Worm (Caenorhabditis elegans) whole organism, L4 larva: ENCODE measurements around the gene ssq-3.

Experiments used
- F10B5.3 ChIP-seq: sonication (generic microtip); optimal IDR thresholded peaks from 2 replicates; lab custom pipeline; 2016; ENCODE audit warnings: mild to moderate bottlenecking, missing genetic modification characterization, missing compliant biosample characterization
- ama-1 ChIP-seq: fragments of 150-350 bp; optimal IDR thresholded peaks from 2 replicates; lab custom pipeline; 2014; ENCODE audit warnings: inconsistent platforms, mixed read lengths
- attf-4 ChIP-seq: sonication (generic microtip); optimal IDR thresholded peaks from 3 replicates; lab custom pipeline; 2017; ENCODE audit warnings: missing biosample characterization, missing genetic modification characterization
- dmd-9 ChIP-seq: fragments of 200-800 bp; sonication (Bioruptor generic); IDR thresholded peaks from 2 replicates; pipeline ENCODE4 v1.3.6; 2022; ENCODE audit warnings: missing genetic modification reagents, missing genetic modification characterization, missing compliant biosample characterization
- hlh-11 ChIP-seq: fragments of 200-800 bp; sonication (Bioruptor generic); optimal IDR thresholded peaks from 2 replicates; lab custom pipeline; 2018; ENCODE audit warnings: mild to moderate bottlenecking, missing genetic modification characterization, missing compliant biosample characterization
- lin-13 ChIP-seq: fragments of 150-350 bp; optimal IDR thresholded peaks from 2 replicates; lab custom pipeline; 2014; ENCODE audit warnings: missing biosample characterization, missing genetic modification reagents, missing genetic modification characterization
- mes-2 ChIP-seq: sonication (generic microtip); optimal IDR thresholded peaks from 2 replicates; lab custom pipeline; 2016; ENCODE audit warnings: missing genotype, mild to moderate bottlenecking, missing genetic modification characterization, missing compliant biosample characterization; ENCODE audit not compliant: poor library complexity, severe bottlenecking
- nhr-25 ChIP-seq: sonication (generic microtip); optimal IDR thresholded peaks from 2 replicates; lab custom pipeline; 2017; ENCODE audit warnings: missing genetic modification characterization, mild to moderate bottlenecking, missing compliant biosample characterization, antibody characterized with exemption, moderate library complexity, borderline replicate concordance; ENCODE audit not compliant: insufficient read depth
- nhr-77 ChIP-seq: fragments of 150-350 bp; optimal IDR thresholded peaks from 2 replicates; lab custom pipeline; 2014; ENCODE audit warnings: missing biosample characterization, missing genetic modification characterization
- rbr-2 ChIP-seq: sonication (generic microtip); optimal IDR thresholded peaks from 2 replicates; lab custom pipeline; 2016; ENCODE audit warnings: missing genotype, missing genetic modification characterization, missing compliant biosample characterization
- skn-1 ChIP-seq: fragments of 150-350 bp; optimal IDR thresholded peaks from 2 replicates; lab custom pipeline; 2014; ENCODE audit warnings: missing biosample characterization, missing genetic modification characterization
- unc-62 ChIP-seq, 3 experiments: fragments of 150-350 bp in 1 of 3; sonication (generic microtip); optimal IDR thresholded peaks in 2 of 3; peaks in 1 of 3; 1 replicate in 1 of 3; 2 replicates in 2 of 3; lab custom pipeline; 2014 to 2017; ENCODE audit warnings: missing biosample characterization in 3 of 3, missing genetic modification characterization in 3 of 3, missing genetic modification reagents in 3 of 3, missing genotype in 1 of 3
- vab-7 ChIP-seq: fragments of 200-800 bp; sonication (Bioruptor generic); IDR thresholded peaks from 2 replicates; pipeline ENCODE4 v1.3.6; 2022; ENCODE audit warnings: missing genetic modification reagents, missing genetic modification characterization, missing compliant biosample characterization

- TF ChIP-seq ama-1 (lab: Kevin White, UChicago) (no peak), skn-1 (tag; lab: Kevin White, UChicago) (no peak), nhr-77 (tag; lab: Kevin White, UChicago) (no peak), hlh-11 (tag; lab: Kevin White, UChicago) (no peak), dmd-9 (GFP tag; lab: Robert Waterston, UW) (no peak), attf-4 (tag; lab: Kevin White, UChicago) (no peak), F10B5.3 (tag; lab: Kevin White, UChicago) (no peak), rbr-2 (tag; lab: Kevin White, UChicago) (no peak), lin-13 (GFP tag; lab: Kevin White, UChicago) (no peak), nhr-25 (tag; lab: Kevin White, UChicago) (no peak), unc-62 (GFP tag; optimal IDR thresholded peaks at IDR 0.05 in 1 of 2; lab: Kevin White, UChicago) (no peak), unc-62 (tag; optimal IDR thresholded peaks at IDR 0.05; lab: Kevin White, UChicago) (no peak), mes-2 (tag; lab: Kevin White, UChicago) (no peak), vab-7 (no peak)
Observed at ce11 chrIV:7154356-7154755, 43.0 kb downstream of the ssq-3 start, which contains the start of gene C34D4.2.
